Fruit fly (Drosophila melanogaster): ENCODE results near the gene CG9609.
A peak's percentile ranks its signal among the peaks of the same experiment; 100 is the strongest.

The CG9609 gene

dm6 chrX:16834259-16834658 is 47.5 kb upstream of the CG9609 start (continued):
- TF ChIP-seq Lhr (GFP tag; optimal IDR thresholded peaks at IDR 0.05): no peak
- TF ChIP-seq CG10654 (GFP tag; optimal IDR thresholded peaks at IDR 0.05): no peak
- TF ChIP-seq CG4854 (GFP tag; optimal IDR thresholded peaks at IDR 0.05): no peak
- no peak for TF ChIP-seq Trl (optimal IDR thresholded peaks at IDR 0.05)
- peak; percentile 28 for TF ChIP-seq Trl (GFP tag; optimal IDR thresholded peaks at IDR 0.05)
- TF ChIP-seq BEAF-32 (GFP tag; optimal IDR thresholded peaks at IDR 0.05): no peak
- TF ChIP-seq CTCF (GFP tag; optimal IDR thresholded peaks at IDR 0.05): no peak
- TF ChIP-seq CG3065 (GFP tag; optimal IDR thresholded peaks at IDR 0.05): no peak
- TF ChIP-seq seq (GFP tag; IDR thresholded peaks at IDR 0.05): 0 out of 2 replicates have a peak, but pooled peaks have one; percentile 17
- TF ChIP-seq sens (GFP tag): peak; percentile 87
- peak; percentile 18 for TF ChIP-seq CG1529 (GFP tag; optimal IDR thresholded peaks at IDR 0.05)
- no peak for TF ChIP-seq crp (GFP tag; optimal IDR thresholded peaks at IDR 0.05)
- TF ChIP-seq salm (tag; optimal IDR thresholded peaks at IDR 0.05): peak; percentile 16
- TF ChIP-seq Dek (tag; optimal IDR thresholded peaks at IDR 0.05): peak; percentile 17
- TF ChIP-seq D (optimal IDR thresholded peaks at IDR 0.05): no peak
- no peak for TF ChIP-seq D (GFP tag; optimal IDR thresholded peaks at IDR 0.05)
- no peak for TF ChIP-seq Mes4 (GFP tag; optimal IDR thresholded peaks at IDR 0.05)
- peak; percentile 37 for TF ChIP-seq CG8924 (tag; optimal IDR thresholded peaks at IDR 0.05)
- TF ChIP-seq row (GFP tag; IDR thresholded peaks at IDR 0.05): peak; percentile 57
- no peak for TF ChIP-seq z (GFP tag; IDR thresholded peaks at IDR 0.05)
- peak; percentile 81 for TF ChIP-seq Med (GFP tag)
- peak; percentile 5 for TF ChIP-seq CG17568 (GFP tag; optimal IDR thresholded peaks at IDR 0.05)
- TF ChIP-seq CG30403 (GFP tag; optimal IDR thresholded peaks at IDR 0.05): peak; percentile 53
- TF ChIP-seq lilli (GFP tag; optimal IDR thresholded peaks at IDR 0.05): peak; percentile 11
- peak; percentile 53 for TF ChIP-seq Sox102F (GFP tag; optimal IDR thresholded peaks at IDR 0.05)
- TF ChIP-seq B-H2 (GFP tag; optimal IDR thresholded peaks at IDR 0.05): no peak
- TF ChIP-seq CG33213 (GFP tag; optimal IDR thresholded peaks at IDR 0.05): no peak
- no peak for TF ChIP-seq usp (GFP tag; optimal IDR thresholded peaks at IDR 0.05)
- TF ChIP-seq CG8765 (GFP tag; IDR thresholded peaks at IDR 0.05): no peak
- peak; percentile 63 for TF ChIP-seq Ets65A (GFP tag)
- peak; percentile 26 for TF ChIP-seq sug (tag; optimal IDR thresholded peaks at IDR 0.05)
- no peak for TF ChIP-seq Mad (GFP tag; optimal IDR thresholded peaks at IDR 0.05)
- no peak for TF ChIP-seq CG14965 (GFP tag; optimal IDR thresholded peaks at IDR 0.05; ENCODE audit: borderline replicate concordance)
- TF ChIP-seq Jarid2 (GFP tag; optimal IDR thresholded peaks at IDR 0.05): no peak
- TF ChIP-seq shn (GFP tag; optimal IDR thresholded peaks at IDR 0.05): peak; percentile 31
- TF ChIP-seq CG11398 (GFP tag; optimal IDR thresholded peaks at IDR 0.05): peak; percentile 28
- no peak for TF ChIP-seq mld (GFP tag; IDR thresholded peaks at IDR 0.05; ENCODE audit: partially characterized antibody)
- TF ChIP-seq insv (GFP tag; optimal IDR thresholded peaks at IDR 0.05): no peak
- peak; percentile 33; the same call in 1 of the 2 replicates for TF ChIP-seq vvl (GFP tag; IDR thresholded peaks at IDR 0.05)
- TF ChIP-seq Fer3 (tag; optimal IDR thresholded peaks at IDR 0.05): peak; percentile 12
- TF ChIP-seq CG17612 (GFP tag; IDR thresholded peaks at IDR 0.05): no peak
- TF ChIP-seq CG2875 (GFP tag; optimal IDR thresholded peaks at IDR 0.05): no peak
- peak; percentile 54 for TF ChIP-seq CG12659 (GFP tag; optimal IDR thresholded peaks at IDR 0.05)
- peak; percentile 42 for TF ChIP-seq CG18619 (GFP tag; optimal IDR thresholded peaks at IDR 0.05)
- 0 out of 2 replicates have a peak, but pooled peaks have one; percentile 31 for TF ChIP-seq Ada2b (GFP tag; IDR thresholded peaks at IDR 0.05)
- no peak for TF ChIP-seq CG18011 (GFP tag; optimal IDR thresholded peaks at IDR 0.05)
- TF ChIP-seq CG6272 (GFP tag; IDR thresholded peaks at IDR 0.05): no peak
- peak; percentile 45 for TF ChIP-seq ewg (GFP tag; optimal IDR thresholded peaks at IDR 0.05)
- peak; percentile 55 for TF ChIP-seq Ssrp (tag; optimal IDR thresholded peaks at IDR 0.05)
- TF ChIP-seq esg (GFP tag; conservative IDR thresholded peaks at IDR 0.05): 0 out of 2 replicates have a peak, but pooled peaks have one; percentile 8
- TF ChIP-seq hkb (optimal IDR thresholded peaks at IDR 0.05): no peak
- 0 out of 2 replicates have a peak, but pooled peaks have one; percentile 32 for TF ChIP-seq hkb (GFP tag; IDR thresholded peaks at IDR 0.05)
- TF ChIP-seq E2f2 (GFP tag; IDR thresholded peaks at IDR 0.05): peak; percentile 35; the same call in 1 of the 2 replicates
